Fruit fly (Drosophila melanogaster): ENCODE results near the gene Msp300.

Msp300 gene

DNA sequence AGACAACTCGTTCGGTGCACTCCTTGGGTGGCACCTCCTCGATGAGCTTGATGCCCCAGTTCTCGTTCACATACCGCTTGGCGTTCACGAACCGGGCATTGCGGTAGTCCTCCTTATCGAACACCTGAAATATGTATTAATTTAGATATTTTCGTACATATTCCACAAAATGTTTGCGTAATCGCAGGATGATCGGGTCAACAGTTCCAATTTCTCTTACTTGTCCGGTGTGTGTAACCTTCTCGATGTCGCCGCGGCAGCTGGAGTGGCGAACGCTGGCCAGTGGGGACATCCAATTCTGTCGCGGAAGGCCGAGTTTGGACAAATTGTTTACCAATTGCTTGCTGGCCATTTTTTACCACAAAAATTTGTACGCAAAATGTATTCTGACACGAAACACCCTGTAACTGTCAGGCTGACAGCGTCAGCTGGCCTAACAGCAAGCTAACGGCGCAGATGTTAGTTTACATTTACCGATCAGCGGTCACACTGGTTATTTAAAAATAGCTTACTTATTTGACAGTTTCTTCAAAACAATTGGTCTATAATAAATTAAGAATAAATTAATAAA, 802 bp upstream of the Msp300 start, which contains the start of gene ND-13A:
Gene ND-13A (minus strand): TSS at position 499 of the 571 bp plus-strand sequence.
- TF ChIP-seq CG8478 (optimal IDR thresholded peaks at IDR 0.05) (no peak), CTCF (optimal IDR thresholded peaks at IDR 0.05) (no peak)

DNA sequence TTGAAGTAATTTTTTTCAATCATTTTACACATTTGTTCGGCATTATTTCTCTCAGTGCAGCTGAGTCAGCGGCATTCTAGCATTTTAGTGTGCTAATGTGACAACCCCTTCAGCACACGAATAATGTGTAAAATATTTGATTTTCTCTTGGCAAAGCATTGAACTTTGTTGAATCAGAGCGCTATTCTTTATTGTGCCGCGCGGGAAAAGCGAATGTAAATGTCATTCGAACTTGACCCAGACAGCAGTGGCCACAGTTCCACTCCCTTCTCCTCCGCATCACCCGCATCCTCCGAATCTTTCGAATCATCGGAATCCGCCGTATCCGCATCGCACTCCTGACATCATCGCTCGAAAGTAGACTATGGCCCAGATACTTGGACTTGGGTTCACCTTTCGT, 3.1 kb downstream of the Msp300 start:
- TF ChIP-seq CG8478 (optimal IDR thresholded peaks at IDR 0.05) (no peak), CTCF (optimal IDR thresholded peaks at IDR 0.05) (no peak)

dm6 chr2L:5107626-5108272, 7.1 kb downstream of the Msp300 start:
- TF ChIP-seq CTCF (optimal IDR thresholded peaks at IDR 0.05) (no peak), CG8478 (optimal IDR thresholded peaks at IDR 0.05) (no peak)

DNA sequence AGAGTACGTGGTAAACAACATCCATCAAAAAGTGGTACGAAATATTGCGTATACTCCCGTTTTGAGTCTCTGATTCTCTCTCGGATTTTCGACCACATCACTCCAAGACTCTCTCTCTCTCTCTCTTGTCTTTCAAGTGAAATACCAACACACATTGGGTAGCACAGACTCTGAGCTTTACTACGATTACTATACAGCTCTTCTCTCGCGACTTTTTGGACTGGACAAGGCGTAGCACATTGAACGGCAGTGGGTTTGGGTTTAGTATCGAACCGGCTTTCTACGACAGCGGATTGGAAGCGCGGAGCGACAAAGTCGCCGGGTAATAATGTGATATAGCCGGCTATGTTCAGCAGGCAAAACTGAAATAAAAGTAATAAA, 7.6 kb downstream of the Msp300 start:
- TF ChIP-seq CTCF (optimal IDR thresholded peaks at IDR 0.05) (no peak), CG8478 (optimal IDR thresholded peaks at IDR 0.05) (no peak)

DNA sequence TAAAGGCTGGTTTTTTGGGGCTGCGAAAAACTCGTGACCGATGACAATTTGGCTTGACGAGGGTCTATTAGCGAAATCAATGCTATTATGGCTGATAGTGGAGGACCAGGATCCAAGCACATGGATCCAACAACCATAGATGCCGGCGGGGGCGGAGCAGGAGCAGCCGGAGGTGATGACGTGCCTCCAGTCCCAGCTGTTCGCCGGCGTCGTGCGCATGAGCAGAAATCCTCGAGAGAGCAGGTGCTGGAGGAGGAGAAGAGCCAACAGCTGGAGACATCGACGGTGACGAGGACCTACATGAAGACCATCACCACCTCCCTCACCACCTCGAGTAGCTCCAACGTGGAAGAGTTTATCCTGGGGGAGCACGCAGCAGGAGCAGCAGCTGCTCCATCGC, 8.4 kb downstream of the Msp300 start:
- TF ChIP-seq CTCF (optimal IDR thresholded peaks at IDR 0.05) (no peak), CG8478 (optimal IDR thresholded peaks at IDR 0.05) (no peak)

DNA sequence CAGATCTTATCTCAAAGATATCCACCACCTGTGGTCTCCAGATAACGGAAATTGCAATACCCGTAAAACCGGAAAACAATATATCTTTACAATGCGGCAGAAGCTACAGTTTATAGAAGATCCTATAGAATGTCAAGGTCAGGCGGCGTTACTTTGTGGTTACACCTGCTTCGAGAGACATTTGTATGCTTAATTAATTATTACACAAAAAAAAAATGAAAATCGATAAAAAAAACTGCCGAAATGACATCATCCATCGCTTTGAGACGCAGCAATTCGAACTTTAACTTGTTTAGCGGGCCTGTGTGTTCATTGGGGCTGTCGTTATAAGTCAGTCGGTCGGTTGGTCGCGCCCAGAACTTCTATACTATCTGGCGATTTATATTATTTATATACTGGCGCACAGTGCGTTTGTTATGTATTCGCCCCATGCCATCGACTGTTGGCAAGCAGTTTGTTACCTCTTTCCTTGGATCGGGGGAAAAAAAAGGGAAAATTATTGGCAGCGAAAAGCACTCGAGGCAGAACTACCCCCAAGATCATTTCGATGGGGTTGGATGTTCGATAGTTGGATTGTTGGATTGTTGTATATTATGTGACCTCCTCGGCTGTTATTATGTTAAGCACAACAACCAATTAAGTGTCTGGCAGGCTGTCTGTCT, 10.7 kb downstream of the Msp300 start:
- no peak for TF ChIP-seq CTCF (optimal IDR thresholded peaks at IDR 0.05)
- no peak for TF ChIP-seq CG8478 (optimal IDR thresholded peaks at IDR 0.05)

dm6 chr2L:5113480-5114118, 12.9 kb downstream of the Msp300 start:
- TF ChIP-seq CG8478 (optimal IDR thresholded peaks at IDR 0.05), result no peak
- TF ChIP-seq CTCF (optimal IDR thresholded peaks at IDR 0.05), result no peak

dm6 chr2L:5114879-5115278, 14.2 kb downstream of the Msp300 start:
- TF ChIP-seq CTCF (optimal IDR thresholded peaks at IDR 0.05) (no peak), CG8478 (optimal IDR thresholded peaks at IDR 0.05) (no peak)

- no peak for TF ChIP-seq CG8478 (optimal IDR thresholded peaks at IDR 0.05)
- TF ChIP-seq CTCF (optimal IDR thresholded peaks at IDR 0.05), result no peak
These were observed 15.8 kb downstream of the Msp300 start for dm6 chr2L:5116489-5116888.

DNA sequence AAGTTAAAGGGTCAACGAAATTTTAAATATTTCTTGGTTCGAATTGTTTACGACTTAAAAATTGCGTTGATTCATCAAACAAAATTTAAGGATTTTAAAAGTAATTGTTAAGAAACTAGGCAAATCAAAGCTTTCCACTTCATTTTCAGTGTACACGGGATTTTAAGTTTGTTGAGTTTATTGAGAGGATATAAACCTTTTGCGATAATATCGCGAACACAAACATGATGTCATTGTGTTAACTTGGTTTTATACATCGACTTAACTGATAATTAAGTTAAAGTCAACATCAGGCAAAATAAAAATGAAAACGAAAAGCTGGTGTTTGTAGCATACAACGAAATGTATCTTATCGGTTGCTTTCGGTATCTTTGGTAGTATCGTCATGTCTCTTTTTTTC, 16.4 kb downstream of the Msp300 start:
- no peak for TF ChIP-seq CTCF (optimal IDR thresholded peaks at IDR 0.05)

- TF ChIP-seq CTCF (optimal IDR thresholded peaks at IDR 0.05) (no peak), CG8478 (optimal IDR thresholded peaks at IDR 0.05) (no peak)
These were observed 19.0 kb downstream of the Msp300 start for dm6 chr2L:5119640-5120039.

- TF ChIP-seq CG8478 (optimal IDR thresholded peaks at IDR 0.05) (no peak), CTCF (optimal IDR thresholded peaks at IDR 0.05) (no peak)
These were observed 44.8 kb downstream of the Msp300 start for dm6 chr2L:5145247-5146197.

DNA sequence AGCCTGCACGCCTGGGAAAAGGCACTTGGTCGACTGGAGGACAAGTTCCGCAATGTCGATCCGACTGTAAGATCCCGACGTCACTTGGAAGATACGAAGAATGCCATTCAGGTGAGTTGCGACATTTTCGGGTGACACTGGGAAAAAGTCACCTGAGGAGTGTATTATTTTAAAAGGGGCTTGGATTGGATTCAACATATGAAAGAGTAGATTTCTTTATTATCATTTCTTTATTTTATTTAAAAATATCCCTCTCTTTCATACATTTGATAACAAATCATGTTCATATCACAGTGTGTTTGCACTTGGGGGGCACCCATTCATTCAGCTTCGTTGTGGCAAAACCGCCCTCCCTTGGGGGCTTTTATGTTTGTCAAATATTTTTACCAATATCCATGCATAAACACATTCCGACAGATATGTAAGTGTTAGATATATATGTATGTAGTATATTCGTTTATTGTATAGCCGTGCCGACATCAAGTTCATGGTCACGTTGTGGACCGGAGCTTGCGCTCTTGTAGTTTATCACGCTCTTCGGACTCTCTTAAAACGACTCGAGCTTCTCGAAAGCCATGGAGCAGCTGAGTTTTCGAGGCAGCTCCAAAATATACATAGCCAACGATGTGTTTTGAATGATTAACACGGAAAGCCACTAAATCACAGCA, 46.6 kb downstream of the Msp300 start:
- TF ChIP-seq CG8478 (optimal IDR thresholded peaks at IDR 0.05), result no peak

dm6 chr2L:5147876-5148275, 47.2 kb downstream of the Msp300 start:
- TF ChIP-seq CTCF (optimal IDR thresholded peaks at IDR 0.05), result no peak
- no peak for TF ChIP-seq CG8478 (optimal IDR thresholded peaks at IDR 0.05)

All from S2 (cell line).